Worm (Caenorhabditis elegans) whole organism, young adult: ENCODE measurements around the gene K07C5.9.

ENCODE experiments used
- ama-1 ChIP-seq, 3 experiments: fragments of 150-350 bp in 1 of 3; sonication (generic microtip) in 2 of 3; optimal IDR thresholded peaks; 2 replicates each; lab custom pipeline; 2014 to 2018; ENCODE audit warnings: missing biosample characterization in 2 of 3, missing genetic modification characterization in 2 of 3, missing genetic modification reagents in 2 of 3
- attf-6 ChIP-seq: fragments of 200-800 bp; sonication (Bioruptor generic); IDR thresholded peaks from 2 replicates; pipeline ENCODE4 v1.3.6; 2022; ENCODE audit warnings: missing genetic modification reagents, missing genetic modification characterization, missing compliant biosample characterization
- ceh-100 ChIP-seq: fragments of 200-800 bp; sonication (Bioruptor generic); IDR thresholded peaks from 2 replicates; pipeline ENCODE4 v1.3.6; 2022; ENCODE audit warnings: missing genetic modification reagents, missing genetic modification characterization, missing compliant biosample characterization
- efl-1 ChIP-seq: fragments of 150-350 bp; optimal IDR thresholded peaks from 2 replicates; lab custom pipeline; 2014; ENCODE audit warnings: missing biosample characterization, missing genetic modification reagents, missing genetic modification characterization
- hlh-26 ChIP-seq: fragments of 200-800 bp; sonication (Bioruptor generic); conservative IDR thresholded peaks from 2 replicates; pipeline ENCODE4 v1.3.6; 2022; ENCODE audit warnings: missing genetic modification reagents, missing genetic modification characterization, missing compliant biosample characterization
- mxl-1 ChIP-seq: sonication (generic microtip); optimal IDR thresholded peaks from 2 replicates; lab custom pipeline; 2016; ENCODE audit warnings: missing genetic modification characterization, missing compliant biosample characterization

- TF ChIP-seq attf-6 (GFP tag; lab: Robert Waterston, UW) (no peak), efl-1 (GFP tag; lab: Kevin White, UChicago) (no peak), ceh-100 (GFP tag; lab: Robert Waterston, UW) (no peak), ama-1 (optimal IDR thresholded peaks at IDR 0.05; lab: Kevin White, UChicago) (no peak), ama-1 (GFP tag; optimal IDR thresholded peaks at IDR 0.05; lab: Kevin White, UChicago) (no peak), mxl-1 (no peak), hlh-26 (no peak)
Measured at ce11 chrV:10333843-10334242, 16.1 kb downstream of the K07C5.9 start.
